Worm (Caenorhabditis elegans): ENCODE measurements around the gene W02H5.8.

DNA sequence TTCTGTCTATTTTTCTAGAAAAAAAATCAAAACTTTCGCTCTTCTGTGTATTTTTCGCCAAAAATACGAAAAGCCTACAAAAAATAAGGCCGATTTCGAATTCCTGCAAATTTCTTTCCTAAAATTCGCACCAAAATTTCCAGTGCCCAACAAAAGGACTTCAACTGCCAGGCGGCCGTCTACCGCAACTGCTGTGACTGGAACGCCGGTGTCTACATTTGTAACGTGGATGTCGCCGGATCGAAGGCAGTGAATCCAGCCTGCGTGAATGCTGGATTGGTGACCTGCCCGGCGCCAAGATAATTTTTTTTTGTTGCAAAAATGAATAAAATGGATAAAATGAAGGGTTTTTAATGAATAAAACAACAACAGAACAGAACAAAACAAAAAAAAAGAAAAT lies 50.6 kb downstream of the W02H5.8 start:
- no peak for TF ChIP-seq lin-35 (GFP tag; optimal IDR thresholded peaks at IDR 0.05)
- TF ChIP-seq dpl-1 (GFP tag; optimal IDR thresholded peaks at IDR 0.05), result no peak
- TF ChIP-seq lin-15B (tag; optimal IDR thresholded peaks at IDR 0.05), result no peak
- TF ChIP-seq nhr-77 (tag; optimal IDR thresholded peaks at IDR 0.05), result no peak
- TF ChIP-seq ztf-11 (tag; optimal IDR thresholded peaks at IDR 0.05), result no peak
- TF ChIP-seq egl-27 (tag; optimal IDR thresholded peaks at IDR 0.05), result no peak
- no peak for TF ChIP-seq mdl-1 (tag; optimal IDR thresholded peaks at IDR 0.05)
- no peak for TF ChIP-seq nhr-90 (tag; optimal IDR thresholded peaks at IDR 0.05; ENCODE audit: poor library complexity)
- no peak for TF ChIP-seq ceh-88 (GFP tag; IDR thresholded peaks at IDR 0.05)
